Worm (Caenorhabditis elegans): Measurements from ENCODE around the gene Y49F6B.12.

ce11 chrII:3472316-3472715, at the start of gene Y49F6B.12:
- TF ChIP-seq him-1 (tag; optimal IDR thresholded peaks at IDR 0.05) = no peak
- TF ChIP-seq W03F9.2 (tag; optimal IDR thresholded peaks at IDR 0.05) = no peak
- no peak for TF ChIP-seq dao-5 (tag; optimal IDR thresholded peaks at IDR 0.05)
